Fruit fly (Drosophila melanogaster) S2 (cell line): Measurements from ENCODE around the gene CG11417.

Source experiments
- CG8478 ChIP-seq: fragments of >200 bp; optimal IDR thresholded peaks from 2 replicates; lab custom pipeline; 2018
- CTCF ChIP-seq, 2 experiments: fragments of >200 bp; optimal IDR thresholded peaks; 2 replicates each; lab custom pipeline; 2018

- no peak for TF ChIP-seq CG8478 (lab: Kevin White, UChicago)
- TF ChIP-seq CTCF (optimal IDR thresholded peaks at IDR 0.05; lab: Kevin White, UChicago), result peak in 1 of 2 experiments; percentile 31
Observed at dm6 chrX:1357501-1357900, 3.7 kb downstream of the CG11417 start, which contains the start of gene png.
